Fruit fly (Drosophila melanogaster) whole organism, pupa: ENCODE data around the gene hh.

Experiments used
- CG10348 ChIP-seq: fragments of 200-800 bp; sonication (Bioruptor generic); IDR thresholded peaks from 2 replicates; pipeline ENCODE4 v1.3.6; 2022; ENCODE audit warnings: missing biosample characterization, missing genetic modification characterization
- CG12605 ChIP-seq: fragments of 200-800 bp; sonication (Bioruptor generic); IDR thresholded peaks from 2 replicates; pipeline ENCODE4 v1.3.6; 2022; ENCODE audit warnings: missing biosample characterization, missing genetic modification characterization
- CG13204 ChIP-seq: fragments of 200-800 bp; sonication (Bioruptor generic); optimal IDR thresholded peaks from 2 replicates; lab custom pipeline; 2018; ENCODE audit warnings: missing biosample characterization, mild to moderate bottlenecking, missing genetic modification characterization, moderate library complexity
- CG14655 ChIP-seq: fragments of 200-800 bp; sonication (Bioruptor generic); optimal IDR thresholded peaks from 3 replicates; lab custom pipeline; 2017; ENCODE audit warnings: mild to moderate bottlenecking, missing biosample characterization, missing genetic modification reagents, missing genetic modification characterization
- CG15710 ChIP-seq: fragments of 200-800 bp; sonication (Bioruptor generic); optimal IDR thresholded peaks from 2 replicates; lab custom pipeline; 2018; ENCODE audit warnings: missing biosample characterization, mild to moderate bottlenecking, missing genetic modification characterization, moderate library complexity
- CG17806 ChIP-seq: fragments of 200-800 bp; sonication (Bioruptor generic); optimal IDR thresholded peaks from 2 replicates; lab custom pipeline; 2018; ENCODE audit warnings: missing biosample characterization, mild to moderate bottlenecking, missing genetic modification characterization, moderate library complexity
- CG32121 ChIP-seq: fragments of 200-800 bp; sonication (Bioruptor generic); IDR thresholded peaks from 2 replicates; pipeline ENCODE4 v1.3.6; 2022; ENCODE audit warnings: missing biosample characterization, missing genetic modification characterization
- CG34367 ChIP-seq: fragments of 200-800 bp; sonication (Bioruptor generic); optimal IDR thresholded peaks from 2 replicates; lab custom pipeline; 2018; ENCODE audit warnings: missing biosample characterization, mild to moderate bottlenecking, missing genetic modification characterization
- CG4496 ChIP-seq: fragments of 200-800 bp; sonication (Bioruptor generic); IDR thresholded peaks from 3 replicates; pipeline ENCODE4 v1.3.6; 2022; ENCODE audit warnings: missing biosample characterization, missing genetic modification characterization
- CG8159 ChIP-seq: fragments of 200-800 bp; sonication (Bioruptor generic); optimal IDR thresholded peaks from 3 replicates; lab custom pipeline; 2018; ENCODE audit warnings: missing biosample characterization, mild to moderate bottlenecking, missing genetic modification characterization, moderate library complexity
- CG8301 ChIP-seq: fragments of 200-800 bp; sonication (Bioruptor generic); optimal IDR thresholded peaks from 2 replicates; lab custom pipeline; 2018; ENCODE audit warnings: missing biosample characterization, mild to moderate bottlenecking, missing genetic modification characterization
- CG9948 ChIP-seq: fragments of 200-800 bp; sonication (Bioruptor generic); optimal IDR thresholded peaks from 2 replicates; lab custom pipeline; 2018; ENCODE audit warnings: missing biosample characterization, mild to moderate bottlenecking, missing genetic modification characterization, moderate library complexity
- D1 ChIP-seq: fragments of 200-800 bp; sonication (Bioruptor generic); optimal IDR thresholded peaks from 2 replicates; lab custom pipeline; 2018; ENCODE audit warnings: missing biosample characterization, mild to moderate bottlenecking, missing genetic modification characterization, moderate library complexity
- EcR ChIP-seq: fragments of 200-800 bp; sonication (Bioruptor generic); optimal IDR thresholded peaks from 3 replicates; lab custom pipeline; 2019; ENCODE audit warnings: missing biosample characterization, missing genetic modification characterization, mild to moderate bottlenecking, moderate library complexity, missing genetic modification reagents
- Ets98B ChIP-seq: fragments of 200-800 bp; sonication (Bioruptor generic); IDR thresholded peaks from 2 replicates; pipeline ENCODE4 v1.3.6; 2022; ENCODE audit warnings: missing biosample characterization, missing genetic modification characterization
- Pif1A ChIP-seq: fragments of 200-800 bp; sonication (Bioruptor generic); optimal IDR thresholded peaks from 3 replicates; lab custom pipeline; 2016; ENCODE audit warnings: missing biosample characterization, missing genetic modification characterization
- Pif1B ChIP-seq: fragments of 200-800 bp; sonication (Bioruptor generic); optimal IDR thresholded peaks from 3 replicates; lab custom pipeline; 2016; ENCODE audit warnings: missing biosample characterization, missing genetic modification characterization
- Snoo ChIP-seq: fragments of 200-800 bp; sonication (Bioruptor generic); optimal IDR thresholded peaks from 3 replicates; lab custom pipeline; 2017; ENCODE audit warnings: missing biosample characterization, mild to moderate bottlenecking, missing genetic modification characterization, inconsistent platforms
- fd96Ca ChIP-seq: fragments of 200-800 bp; sonication (Bioruptor generic); IDR thresholded peaks from 3 replicates; pipeline ENCODE4 v1.3.6; 2022; ENCODE audit warnings: missing biosample characterization, missing genetic modification characterization
- gl ChIP-seq: fragments of 200-800 bp; sonication (Bioruptor generic); optimal IDR thresholded peaks from 2 replicates; lab custom pipeline; 2018; ENCODE audit warnings: missing biosample characterization, mild to moderate bottlenecking, missing genetic modification characterization
- rn ChIP-seq: fragments of 200-800 bp; sonication (Bioruptor generic); IDR thresholded peaks from 2 replicates; pipeline ENCODE4 v1.3.6; 2022; ENCODE audit warnings: missing biosample characterization, missing genetic modification characterization

Gene hh

DNA sequence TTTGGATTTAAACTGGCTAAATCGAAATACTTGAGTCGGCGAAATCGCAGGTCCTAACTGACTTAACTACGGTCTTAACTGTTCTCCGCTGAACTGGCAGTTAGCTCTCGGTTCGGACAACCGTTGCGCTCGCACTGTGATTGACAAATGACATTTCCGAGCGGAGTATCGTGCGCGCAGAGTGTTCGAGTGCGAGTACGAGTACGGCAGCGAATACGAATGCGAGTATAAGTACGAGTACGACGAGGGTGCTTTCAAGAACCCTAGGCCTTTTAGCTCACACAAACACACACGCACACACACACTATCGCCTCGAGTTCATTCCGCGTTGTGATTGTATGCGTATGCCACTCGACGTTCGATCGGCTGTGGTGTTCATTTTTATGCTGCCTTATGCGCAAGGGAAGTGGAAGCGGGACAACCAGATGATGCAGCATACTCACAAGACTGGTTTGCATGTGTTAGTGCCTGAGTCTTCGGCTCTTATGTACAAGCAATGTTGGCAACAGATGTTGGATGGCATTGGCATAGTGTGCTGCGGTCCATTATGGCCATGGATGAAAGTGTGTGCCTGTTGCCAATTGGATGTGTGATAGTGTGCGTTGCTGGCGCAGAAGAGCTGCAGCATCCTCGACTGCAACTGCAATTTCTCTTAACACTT is at the start of gene hh:
Gene hh, minus strand, starts transcription at position 229 of the 661 bp plus-strand sequence.
- TF ChIP-seq D1 (no peak), fd96Ca (GFP tag; lab: Robert Waterston, UW) (no peak), CG14655 (GFP tag; lab: Kevin White, UChicago) (no peak), CG17806 (no peak), rn (no peak), gl (tag; lab: Kevin White, UChicago) (no peak), CG4496 (GFP tag; lab: Robert Waterston, UW) (0 out of 3 replicates have a peak, but pooled peaks have one; percentile 49)

DNA sequence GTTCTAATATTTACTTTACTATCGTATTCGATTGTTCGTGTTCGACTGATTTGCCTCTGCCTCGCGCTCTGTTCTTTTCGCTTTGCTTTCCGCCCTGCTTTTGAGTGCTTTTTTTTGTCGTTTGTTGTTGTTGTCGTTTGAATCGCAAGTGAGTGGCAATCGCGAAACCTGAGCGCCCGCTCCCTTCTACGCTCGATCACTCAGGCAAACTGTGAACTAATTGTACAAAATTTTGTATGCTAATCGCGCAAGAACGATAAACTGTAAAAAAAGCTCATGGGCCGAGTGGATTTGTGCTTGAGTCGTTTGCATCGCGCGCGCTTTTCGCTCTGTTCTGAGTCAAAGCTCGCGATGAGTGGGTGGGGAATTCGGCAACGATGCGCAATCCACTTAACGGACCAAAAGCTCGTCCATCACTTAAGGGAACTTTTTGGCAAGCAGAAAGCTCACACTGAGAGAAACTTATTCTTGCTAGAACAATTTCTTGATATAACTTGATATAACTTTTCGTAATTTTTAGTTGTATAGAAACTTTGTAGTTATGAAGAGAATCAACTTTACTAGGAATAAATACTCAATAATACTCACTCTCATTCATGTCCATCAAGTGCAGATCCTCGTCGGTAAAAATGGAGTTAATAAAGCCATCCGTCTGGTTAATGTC is 49.5 kb upstream of the hh start:
- TF ChIP-seq Snoo (tag; lab: Kevin White, UChicago) (peak; percentile 44), CG13204 (GFP tag; lab: Kevin White, UChicago) (peak; percentile 3), D1 (no peak), Pif1B (GFP tag; lab: Kevin White, UChicago) (peak; percentile 4), rn (no peak), Ets98B (GFP tag; lab: Robert Waterston, UW) (peak; percentile 50; the same call in 1 of the 2 replicates), CG32121 (GFP tag; lab: Robert Waterston, UW) (no peak; the same call in 1 of the 2 replicates), fd96Ca (GFP tag; lab: Robert Waterston, UW) (no peak), gl (tag; lab: Kevin White, UChicago) (no peak), EcR (GFP tag; lab: Kevin White, UChicago) (no peak), CG10348 (GFP tag; lab: Robert Waterston, UW) (no peak), CG8301 (tag; lab: Kevin White, UChicago) (peak; percentile 8), CG14655 (GFP tag; lab: Kevin White, UChicago) (no peak), Pif1A (peak; percentile 46), CG17806 (peak; percentile 34), CG4496 (GFP tag; lab: Robert Waterston, UW) (peak; percentile 39; the same call in 1 of the 3 replicates), CG8159 (tag; lab: Kevin White, UChicago) (peak; percentile 48), CG9948 (tag; lab: Kevin White, UChicago) (peak; percentile 2), CG15710 (tag; lab: Kevin White, UChicago) (no peak)

DNA sequence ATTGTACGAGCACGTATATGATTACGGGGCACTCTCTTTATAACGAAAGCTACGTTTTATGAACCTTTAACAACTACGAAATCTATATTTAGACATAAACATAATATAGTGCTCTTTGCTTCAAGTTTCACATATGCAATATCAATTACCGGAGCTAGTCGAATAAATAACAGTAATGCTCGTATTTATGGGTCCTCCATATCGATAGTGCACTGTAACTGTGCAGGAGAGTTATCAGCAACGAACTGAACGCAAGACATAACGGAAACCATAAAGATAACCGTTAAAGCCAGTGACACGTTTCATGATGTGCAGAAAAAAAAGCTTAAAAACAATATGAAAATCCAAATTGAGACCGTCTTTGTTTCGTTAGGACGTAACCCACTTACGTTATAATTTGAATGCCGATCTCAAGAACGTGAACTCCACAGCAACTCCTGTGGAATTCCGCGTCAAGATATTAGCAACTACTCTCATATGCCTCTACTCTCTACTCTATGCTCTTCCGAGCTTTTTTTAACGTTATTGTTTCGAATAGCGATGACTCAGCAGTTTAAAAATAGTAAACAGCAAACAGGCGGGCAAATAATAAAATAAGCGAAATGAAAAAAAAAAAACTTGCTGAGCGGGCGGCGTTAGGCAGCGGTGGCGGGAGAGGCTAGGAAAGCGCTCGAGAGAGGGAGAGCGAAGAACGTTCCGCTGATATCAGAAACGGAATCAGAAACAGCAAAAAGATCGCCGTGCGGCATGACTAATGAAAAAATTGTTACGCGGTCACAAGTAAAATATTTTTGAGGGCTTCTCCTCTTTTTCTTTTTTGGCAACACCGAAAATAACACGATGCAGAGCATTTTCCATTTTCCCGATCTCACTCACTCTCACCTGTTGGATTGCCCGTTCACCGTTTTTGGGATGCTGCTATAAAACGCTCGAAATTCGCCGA is 48.5 kb upstream of the hh start:
- TF ChIP-seq fd96Ca (GFP tag; lab: Robert Waterston, UW) (peak; percentile 79; the same call in 1 of the 3 replicates), CG10348 (GFP tag; lab: Robert Waterston, UW) (no peak), CG17806 (peak; percentile 81), D1 (no peak), CG8301 (tag; lab: Kevin White, UChicago) (peak; percentile 73), EcR (GFP tag; lab: Kevin White, UChicago) (peak; percentile 73), Ets98B (GFP tag; lab: Robert Waterston, UW) (peak; percentile 77), CG9948 (tag; lab: Kevin White, UChicago) (peak; percentile 77), CG32121 (GFP tag; lab: Robert Waterston, UW) (peak; percentile 75), CG12605 (peak; percentile 79), CG34367 (tag; lab: Kevin White, UChicago) (peak; percentile 78), gl (tag; lab: Kevin White, UChicago) (peak; percentile 57), Pif1B (GFP tag; lab: Kevin White, UChicago) (peak; percentile 82), CG8159 (tag; lab: Kevin White, UChicago) (peak; percentile 88), Pif1A (peak; percentile 86), CG14655 (GFP tag; lab: Kevin White, UChicago) (peak; percentile 68), Snoo (tag; lab: Kevin White, UChicago) (peak; percentile 81), CG4496 (GFP tag; lab: Robert Waterston, UW) (peak; percentile 87), rn (0 out of 2 replicates have a peak, but pooled peaks have one; percentile 32), CG15710 (tag; lab: Kevin White, UChicago) (peak; percentile 83), CG13204 (GFP tag; lab: Kevin White, UChicago) (peak; percentile 40)
- TF ChIP-seq, all 21 proteins: peak for 19

DNA sequence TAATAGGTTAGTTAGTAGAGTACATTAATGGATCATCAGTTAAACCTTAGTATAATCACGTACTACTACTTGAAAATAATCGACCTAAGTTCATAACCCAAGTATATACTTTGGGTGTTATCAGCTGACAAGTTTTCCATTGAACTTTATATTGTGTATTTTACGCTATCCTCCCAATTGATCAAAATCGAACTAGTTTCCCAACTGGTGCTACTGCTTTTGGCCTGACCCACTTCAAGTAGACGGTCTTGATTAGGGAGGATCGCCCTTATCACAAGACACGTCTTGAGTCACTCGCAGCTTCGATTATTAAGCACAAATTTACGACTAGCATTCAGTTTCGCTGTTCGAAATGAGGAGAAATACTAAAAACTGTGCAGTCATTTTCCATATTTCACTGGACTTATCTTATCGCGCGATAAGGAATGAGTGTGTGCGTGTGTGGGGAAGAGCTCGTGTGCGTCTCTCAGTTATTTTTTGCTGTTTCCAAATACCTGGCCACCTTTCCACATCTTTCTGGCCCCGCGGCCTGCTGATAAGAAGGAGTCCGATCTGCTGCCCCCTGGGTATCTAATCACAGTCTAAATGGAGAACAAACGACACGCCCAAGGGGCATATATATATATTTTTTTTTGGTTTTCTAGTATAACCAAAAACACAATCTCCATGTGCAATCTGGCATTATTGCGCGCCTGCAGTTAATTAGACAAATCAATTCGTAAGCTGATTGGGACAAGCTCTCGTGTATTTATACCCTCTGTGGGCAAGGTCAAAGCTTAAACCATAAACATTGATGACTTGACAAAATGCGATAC is 47.6 kb upstream of the hh start:
- TF ChIP-seq CG8301 (tag; lab: Kevin White, UChicago) (no peak), CG8159 (tag; lab: Kevin White, UChicago) (no peak), Pif1A (no peak), CG12605 (no peak), Pif1B (GFP tag; lab: Kevin White, UChicago) (no peak), gl (tag; lab: Kevin White, UChicago) (no peak), CG10348 (GFP tag; lab: Robert Waterston, UW) (no peak), Snoo (tag; lab: Kevin White, UChicago) (no peak), fd96Ca (GFP tag; lab: Robert Waterston, UW) (no peak), CG15710 (tag; lab: Kevin White, UChicago) (no peak), CG14655 (GFP tag; lab: Kevin White, UChicago) (no peak)
